Fruit fly (Drosophila melanogaster) whole organism, embryonic: ENCODE data around the gene lqf.

Experiments
- CG11695 ChIP-seq: fragments of 200-800 bp; sonication (Bioruptor generic); IDR thresholded peaks from 3 replicates; pipeline ENCODE4 v1.3.6; 2022; ENCODE audit warnings: missing biosample characterization, missing genetic modification characterization
- CG12299 ChIP-seq: fragments of 200-800 bp; sonication (Bioruptor generic); optimal IDR thresholded peaks from 2 replicates; lab custom pipeline; 2018; ENCODE audit warnings: missing biosample characterization, mild to moderate bottlenecking, missing genetic modification characterization
- CG17829 ChIP-seq: fragments of 200-800 bp; optimal IDR thresholded peaks from 2 replicates; lab custom pipeline; 2019; ENCODE audit warnings: missing biosample characterization, mild to moderate bottlenecking, missing genetic modification characterization, moderate library complexity
- CG3281 ChIP-seq: fragments of 200-800 bp; sonication (Bioruptor generic); optimal IDR thresholded peaks from 3 replicates; lab custom pipeline; 2017; ENCODE audit warnings: missing biosample characterization, mild to moderate bottlenecking, missing genetic modification characterization
- CG4854 ChIP-seq: fragments of 200-800 bp; sonication (Bioruptor generic); optimal IDR thresholded peaks from 2 replicates; lab custom pipeline; 2016; ENCODE audit warnings: missing biosample characterization, missing genetic modification characterization, inconsistent platforms
- CG6175 ChIP-seq: fragments of 200-800 bp; sonication (Bioruptor generic); IDR thresholded peaks from 3 replicates; pipeline ENCODE4 v1.3.6; 2022; ENCODE audit warnings: missing biosample characterization, missing genetic modification characterization
- CG8478 ChIP-seq: fragments of >200 bp; optimal IDR thresholded peaks from 2 replicates; lab custom pipeline; 2018
- CG9215 ChIP-seq: fragments of 200-800 bp; sonication (Bioruptor generic); IDR thresholded peaks from 2 replicates; pipeline ENCODE4 v1.3.6; 2022; ENCODE audit warnings: missing biosample characterization, missing genetic modification characterization
- Hey ChIP-seq: fragments of 200-800 bp; sonication (Bioruptor generic); optimal IDR thresholded peaks from 3 replicates; lab custom pipeline; 2018; ENCODE audit warnings: missing biosample characterization, mild to moderate bottlenecking, missing genetic modification characterization
- crp ChIP-seq, 2 experiments: fragments of 200-800 bp; sonication (Bioruptor generic); optimal IDR thresholded peaks; 2 replicates in 1 of 2; 3 replicates in 1 of 2; lab custom pipeline; 2017; ENCODE audit warnings: missing biosample characterization in 2 of 2, missing genetic modification characterization in 2 of 2, mild to moderate bottlenecking in 1 of 2, moderate library complexity in 1 of 2
- eyg ChIP-seq: fragments of 200-800 bp; sonication (Bioruptor generic); optimal IDR thresholded peaks from 3 replicates; lab custom pipeline; 2016; ENCODE audit warnings: missing biosample characterization, missing genetic modification characterization
- h ChIP-seq: fragments of >200 bp; optimal IDR thresholded peaks from 2 replicates; lab custom pipeline; 2017
- lilli ChIP-seq: fragments of 200-800 bp; sonication (Bioruptor generic); optimal IDR thresholded peaks from 3 replicates; lab custom pipeline; 2016; ENCODE audit warnings: missing biosample characterization, missing genetic modification characterization
- wdn ChIP-seq: fragments of 200-800 bp; sonication (Bioruptor generic); IDR thresholded peaks from 2 replicates; pipeline ENCODE4 v1.3.6; 2022; ENCODE audit warnings: missing biosample characterization, missing genetic modification characterization

- TF ChIP-seq CG17829 (tag; lab: Kevin White, UChicago), result no peak
- no peak for TF ChIP-seq lilli (GFP tag; lab: Kevin White, UChicago)
- no peak for TF ChIP-seq wdn (GFP tag; lab: Robert Waterston, UW)
- no peak for TF ChIP-seq CG6175 (GFP tag; lab: Robert Waterston, UW)
- TF ChIP-seq CG12299 (tag; lab: Kevin White, UChicago), result no peak
- TF ChIP-seq h, result no peak
- TF ChIP-seq Hey (tag; lab: Kevin White, UChicago), result no peak
- no peak for TF ChIP-seq crp (GFP tag; optimal IDR thresholded peaks at IDR 0.05; lab: Kevin White, UChicago)
- TF ChIP-seq CG9215 (GFP tag; lab: Robert Waterston, UW), result no peak
- TF ChIP-seq CG3281 (GFP tag; lab: Kevin White, UChicago), result no peak
- TF ChIP-seq CG11695 (GFP tag; lab: Robert Waterston, UW), result no peak
- no peak for TF ChIP-seq CG4854 (GFP tag; lab: Kevin White, UChicago)
- TF ChIP-seq CG8478 (lab: Kevin White, UChicago), result no peak
- TF ChIP-seq eyg (GFP tag; lab: Kevin White, UChicago), result no peak
Measured at dm6 chr3L:7539736-7540135, 11.2 kb downstream of the lqf start, which contains the start of gene CG16998.
